Worm (Caenorhabditis elegans) whole organism, mixed stage, embryonic: Measurements from ENCODE around the gene twk-31.

Experiments used
- elt-3 ChIP-seq: fragments of 150-350 bp; optimal IDR thresholded peaks from 2 replicates; lab custom pipeline; 2014; ENCODE audit warnings: missing biosample characterization, missing genetic modification characterization
- mab-5 ChIP-seq: fragments of 150-350 bp; optimal IDR thresholded peaks from 2 replicates; lab custom pipeline; 2014; ENCODE audit warnings: missing biosample characterization, missing genetic modification characterization
- nhr-237 ChIP-seq: fragments of 150-350 bp; optimal IDR thresholded peaks from 2 replicates; lab custom pipeline; 2014; ENCODE audit warnings: missing biosample characterization, missing genetic modification characterization
- nhr-28 ChIP-seq: fragments of 150-350 bp; optimal IDR thresholded peaks from 2 replicates; lab custom pipeline; 2014; ENCODE audit warnings: missing biosample characterization, missing genetic modification characterization
- pha-4 ChIP-seq: fragments of 150-350 bp; optimal IDR thresholded peaks from 2 replicates; lab custom pipeline; 2018; ENCODE audit warnings: missing biosample characterization, missing genetic modification reagents, missing genetic modification characterization
- unc-62 ChIP-seq: fragments of 150-350 bp; optimal IDR thresholded peaks from 2 replicates; lab custom pipeline; 2014; ENCODE audit warnings: missing biosample characterization, missing genetic modification reagents, missing genetic modification characterization

DNA sequence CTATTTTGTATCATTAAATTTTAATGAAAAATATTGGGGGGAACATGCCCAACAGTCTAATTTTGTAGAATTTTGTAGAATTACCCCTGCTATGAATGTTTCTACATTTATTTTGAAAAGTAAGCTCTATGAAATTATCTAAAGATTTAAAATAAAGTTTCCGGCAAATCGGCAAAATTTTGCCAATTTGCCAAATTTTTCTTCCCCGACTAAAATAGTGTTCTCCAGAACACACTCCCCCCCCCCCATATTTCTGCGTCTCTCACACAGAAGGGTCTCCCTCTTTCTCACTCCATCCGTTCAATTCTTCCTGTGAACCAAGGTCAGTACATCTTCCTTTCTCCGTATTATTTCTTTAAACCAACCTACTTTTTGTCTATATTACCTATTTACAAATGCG lies 5.4 kb upstream of the twk-31 start, which contains the start of gene Y47D3B.4:
- TF ChIP-seq nhr-237 (tag; lab: Kevin White, UChicago) = no peak
- TF ChIP-seq elt-3 (tag; lab: Kevin White, UChicago) = no peak
- TF ChIP-seq unc-62 (GFP tag; lab: Kevin White, UChicago) = no peak
- no peak for TF ChIP-seq mab-5 (tag; lab: Kevin White, UChicago)
- TF ChIP-seq pha-4 = no peak
- TF ChIP-seq nhr-28 = no peak
